Fruit fly (Drosophila melanogaster) whole organism, embryonic: ENCODE results near the gene CG4455.
A peak's percentile ranks its signal among the peaks of the same experiment; 100 is the strongest.

Source experiments
- Abd-B ChIP-seq: fragments of 200-800 bp; sonication (Bioruptor generic); optimal IDR thresholded peaks from 2 replicates; lab custom pipeline; 2018; ENCODE audit warnings: missing biosample characterization, mild to moderate bottlenecking, missing genetic modification characterization, moderate library complexity
- Antp ChIP-seq: fragments of 200-800 bp; sonication (Bioruptor generic); optimal IDR thresholded peaks from 3 replicates; lab custom pipeline; 2016; ENCODE audit warnings: missing biosample characterization, missing genetic modification characterization
- Atf6 ChIP-seq: fragments of 200-800 bp; sonication (Bioruptor generic); IDR thresholded peaks from 2 replicates; pipeline ENCODE4 v1.3.6; 2022; ENCODE audit warnings: missing biosample characterization, missing genetic modification characterization
- Awh ChIP-seq: fragments of 200-800 bp; sonication (Bioruptor generic); IDR thresholded peaks from 2 replicates; pipeline ENCODE4, ENCODE4 v1.3.6; 2022; ENCODE audit warnings: missing biosample characterization, missing genetic modification characterization
- BEAF-32 ChIP-seq: fragments of 200-800 bp; sonication (Bioruptor generic); optimal IDR thresholded peaks from 3 replicates; lab custom pipeline; 2017; ENCODE audit warnings: missing biosample characterization, missing genetic modification characterization, mild to moderate bottlenecking, moderate library complexity, missing genetic modification reagents
- Blimp-1 ChIP-seq: fragments of 200-800 bp; sonication (Bioruptor generic); optimal IDR thresholded peaks from 3 replicates; lab custom pipeline; 2018; ENCODE audit warnings: missing biosample characterization, missing genetic modification characterization, mild to moderate bottlenecking, moderate library complexity, missing genetic modification reagents
- Bteb2 ChIP-seq: fragments of 200-800 bp; sonication (Bioruptor generic); optimal IDR thresholded peaks from 2 replicates; lab custom pipeline; 2016; ENCODE audit warnings: missing biosample characterization, missing genetic modification characterization
- CG10209 ChIP-seq: fragments of 200-800 bp; sonication (Bioruptor generic); optimal IDR thresholded peaks from 3 replicates; lab custom pipeline; 2017; ENCODE audit warnings: missing biosample characterization, mild to moderate bottlenecking, missing genetic modification characterization, missing genetic modification reagents
- CG10267 ChIP-seq: fragments of 200-800 bp; sonication (Bioruptor generic); optimal IDR thresholded peaks from 2 replicates; lab custom pipeline; 2018; ENCODE audit warnings: missing biosample characterization, mild to moderate bottlenecking, missing genetic modification characterization, moderate library complexity
- CG12299 ChIP-seq: fragments of 200-800 bp; sonication (Bioruptor generic); optimal IDR thresholded peaks from 2 replicates; lab custom pipeline; 2018; ENCODE audit warnings: missing biosample characterization, mild to moderate bottlenecking, missing genetic modification characterization
- CG16813 ChIP-seq: fragments of 200-800 bp; sonication (Bioruptor generic); IDR thresholded peaks from 3 replicates; pipeline ENCODE4 v1.3.6; 2022; ENCODE audit warnings: missing biosample characterization, missing genetic modification characterization; ENCODE audit not compliant: partially characterized antibody
- CG2129 ChIP-seq: fragments of 200-800 bp; sonication (Bioruptor generic); IDR thresholded peaks from 2 replicates; pipeline ENCODE4 v1.3.6; 2022; ENCODE audit warnings: missing biosample characterization, missing genetic modification characterization; ENCODE audit not compliant: partially characterized antibody
- CG30020 ChIP-seq: fragments of 200-800 bp; optimal IDR thresholded peaks from 2 replicates; lab custom pipeline; 2019; ENCODE audit warnings: missing biosample characterization, mild to moderate bottlenecking, missing genetic modification characterization, moderate library complexity
- CG31441 ChIP-seq: fragments of 200-800 bp; sonication (Bioruptor generic); IDR thresholded peaks from 2 replicates; pipeline ENCODE4 v1.3.6; 2022; ENCODE audit warnings: missing biosample characterization, missing genetic modification characterization
- CG32532 ChIP-seq: fragments of 200-800 bp; sonication (Bioruptor generic); IDR thresholded peaks from 2 replicates; pipeline ENCODE4 v1.3.6; 2022; ENCODE audit warnings: missing biosample characterization, missing genetic modification characterization
- CG33557 ChIP-seq: fragments of 200-800 bp; sonication (Bioruptor generic); optimal IDR thresholded peaks from 2 replicates; lab custom pipeline; 2019; ENCODE audit warnings: missing biosample characterization, mild to moderate bottlenecking, missing genetic modification characterization, moderate library complexity
- CG5180 ChIP-seq: fragments of 200-800 bp; sonication (Bioruptor generic); optimal IDR thresholded peaks from 3 replicates; lab custom pipeline; 2017; ENCODE audit warnings: missing biosample characterization, missing genetic modification characterization, mild to moderate bottlenecking, moderate library complexity, missing genetic modification reagents
- CG6175 ChIP-seq: fragments of 200-800 bp; sonication (Bioruptor generic); IDR thresholded peaks from 3 replicates; pipeline ENCODE4 v1.3.6; 2022; ENCODE audit warnings: missing biosample characterization, missing genetic modification characterization
- CG7928 ChIP-seq: fragments of 200-800 bp; sonication (Bioruptor generic); optimal IDR thresholded peaks from 2 replicates; lab custom pipeline; 2017; ENCODE audit warnings: missing biosample characterization, mild to moderate bottlenecking, missing genetic modification characterization
- CoRest ChIP-seq: fragments of 200-800 bp; sonication (Bioruptor generic); optimal IDR thresholded peaks from 3 replicates; lab custom pipeline; 2018; ENCODE audit warnings: missing biosample characterization, mild to moderate bottlenecking, missing genetic modification characterization, moderate library complexity
- Dbx ChIP-seq: fragments of 200-800 bp; sonication (Bioruptor generic); IDR thresholded peaks from 3 replicates; pipeline ENCODE4 v1.3.6; 2022; ENCODE audit warnings: missing biosample characterization, missing genetic modification characterization
- Dref ChIP-seq: fragments of 200-800 bp; sonication (Bioruptor generic); IDR thresholded peaks from 2 replicates; pipeline ENCODE4 v1.3.6; 2022; ENCODE audit warnings: missing biosample characterization, missing genetic modification characterization
- E2f2 ChIP-seq: fragments of 200-800 bp; sonication (Bioruptor generic); IDR thresholded peaks from 2 replicates; pipeline ENCODE4 v1.3.6; 2022; ENCODE audit warnings: missing biosample characterization, missing genetic modification characterization
- HmgZ ChIP-seq: fragments of 200-800 bp; sonication (Bioruptor generic); optimal IDR thresholded peaks from 2 replicates; lab custom pipeline; 2018; ENCODE audit warnings: missing biosample characterization, mild to moderate bottlenecking, missing genetic modification characterization
- Jarid2 ChIP-seq: fragments of 200-800 bp; sonication (Bioruptor generic); optimal IDR thresholded peaks from 3 replicates; lab custom pipeline; 2017; ENCODE audit warnings: mild to moderate bottlenecking, missing biosample characterization, missing genetic modification reagents, missing genetic modification characterization
- MBD-R2 ChIP-seq: fragments of 200-800 bp; sonication (Bioruptor generic); IDR thresholded peaks from 2 replicates; pipeline ENCODE4 v1.3.6; 2022; ENCODE audit warnings: missing biosample characterization, missing genetic modification characterization
- Mrtf ChIP-seq: fragments of 200-800 bp; sonication (Bioruptor generic); IDR thresholded peaks from 3 replicates; pipeline ENCODE4 v1.3.6; 2022; ENCODE audit warnings: missing biosample characterization, missing genetic modification characterization
- Nf-YC ChIP-seq: fragments of 200-800 bp; optimal IDR thresholded peaks from 3 replicates; lab custom pipeline; 2019; ENCODE audit warnings: missing biosample characterization, mild to moderate bottlenecking, missing genetic modification characterization, moderate library complexity
- Scr ChIP-seq: fragments of 200-800 bp; sonication (Bioruptor generic); IDR thresholded peaks from 2 replicates; pipeline ENCODE4 v1.3.6; 2022; ENCODE audit warnings: missing biosample characterization, missing genetic modification characterization; ENCODE audit not compliant: partially characterized antibody
- Taf1 ChIP-seq: fragments of 200-800 bp; sonication (Bioruptor generic); IDR thresholded peaks from 2 replicates; pipeline ENCODE4 v1.3.6; 2022; ENCODE audit warnings: missing biosample characterization, missing genetic modification characterization
- bab2 ChIP-seq: fragments of 200-800 bp; sonication (Bioruptor generic); optimal IDR thresholded peaks from 2 replicates; lab custom pipeline; 2016; ENCODE audit warnings: missing biosample characterization, missing genetic modification characterization
- bsh ChIP-seq, 2 experiments: fragments of 200-800 bp; sonication (Bioruptor generic); optimal IDR thresholded peaks; 2 replicates each; lab custom pipeline; 2017 to 2018; ENCODE audit warnings: mild to moderate bottlenecking in 2 of 2, missing biosample characterization in 2 of 2, missing genetic modification characterization in 2 of 2, moderate library complexity in 1 of 2
- cad ChIP-seq: fragments of >200 bp; optimal IDR thresholded peaks from 2 replicates; lab custom pipeline; 2017; ENCODE audit warnings: missing biosample characterization, missing genetic modification characterization
- chinmo ChIP-seq: fragments of 200-800 bp; sonication (Bioruptor generic); IDR thresholded peaks from 4 replicates; pipeline ENCODE4 v1.3.6; 2022; ENCODE audit warnings: missing biosample characterization, missing genetic modification characterization; ENCODE audit not compliant: partially characterized antibody
- ci ChIP-seq: fragments of 200-800 bp; sonication (Bioruptor generic); IDR thresholded peaks from 3 replicates; pipeline ENCODE4 v1.3.6; 2022; ENCODE audit warnings: missing biosample characterization, missing genetic modification characterization
- cwo ChIP-seq: fragments of 200-800 bp; sonication (Bioruptor generic); optimal IDR thresholded peaks from 3 replicates; lab custom pipeline; 2017; ENCODE audit warnings: missing biosample characterization, missing genetic modification characterization, mild to moderate bottlenecking, moderate library complexity, missing genetic modification reagents
- gce ChIP-seq: fragments of 200-800 bp; sonication (Bioruptor generic); IDR thresholded peaks from 3 replicates; pipeline ENCODE4 v1.3.6; 2022; ENCODE audit warnings: missing biosample characterization, missing genetic modification characterization
- gfzf ChIP-seq: fragments of 200-800 bp; sonication (Bioruptor generic); optimal IDR thresholded peaks from 2 replicates; lab custom pipeline; 2016; ENCODE audit warnings: missing biosample characterization, mild to moderate bottlenecking, missing genetic modification characterization, moderate library complexity
- gro ChIP-seq: fragments of 200-800 bp; sonication (Bioruptor generic); optimal IDR thresholded peaks from 2 replicates; lab custom pipeline; 2016; ENCODE audit warnings: missing biosample characterization, missing genetic modification characterization
- her ChIP-seq: fragments of 200-800 bp; sonication (Bioruptor generic); optimal IDR thresholded peaks from 2 replicates; lab custom pipeline; 2016; ENCODE audit warnings: missing biosample characterization, missing genetic modification characterization
- inv ChIP-seq: fragments of 200-800 bp; sonication (Bioruptor generic); IDR thresholded peaks from 2 replicates; pipeline ENCODE4 v1.3.6; 2022; ENCODE audit warnings: missing biosample characterization, missing genetic modification characterization; ENCODE audit not compliant: partially characterized antibody
- mirr ChIP-seq: fragments of 200-800 bp; sonication (Bioruptor generic); optimal IDR thresholded peaks from 3 replicates; lab custom pipeline; 2018; ENCODE audit warnings: missing biosample characterization, mild to moderate bottlenecking, missing genetic modification characterization
- onecut ChIP-seq: fragments of 200-800 bp; sonication (Bioruptor generic); IDR thresholded peaks from 2 replicates; pipeline ENCODE4 v1.3.6; 2022; ENCODE audit warnings: missing biosample characterization, missing genetic modification characterization
- phol ChIP-seq: fragments of 200-800 bp; sonication (Bioruptor generic); optimal IDR thresholded peaks from 3 replicates; lab custom pipeline; 2018; ENCODE audit warnings: missing biosample characterization, mild to moderate bottlenecking, missing genetic modification characterization, moderate library complexity
- psq ChIP-seq: fragments of 200-800 bp; sonication (Bioruptor generic); optimal IDR thresholded peaks from 2 replicates; lab custom pipeline; 2017; ENCODE audit warnings: missing biosample characterization, missing genetic modification characterization
- pzg ChIP-seq: fragments of 200-800 bp; sonication (Bioruptor generic); optimal IDR thresholded peaks from 3 replicates; lab custom pipeline; 2018; ENCODE audit warnings: missing biosample characterization, mild to moderate bottlenecking, missing genetic modification characterization, moderate library complexity
- row ChIP-seq: fragments of 200-800 bp; sonication (Bioruptor generic); IDR thresholded peaks from 3 replicates; pipeline ENCODE4 v1.3.6; 2022; ENCODE audit warnings: missing biosample characterization, missing genetic modification characterization
- sens ChIP-seq: fragments of 200-800 bp; sonication (Bioruptor generic); peaks from one replicate; lab custom pipeline; 2016; ENCODE audit warnings: missing biosample characterization, missing genetic modification characterization
- zen ChIP-seq: fragments of 200-800 bp; sonication (Bioruptor generic); optimal IDR thresholded peaks from 3 replicates; lab custom pipeline; 2018; ENCODE audit warnings: missing biosample characterization, mild to moderate bottlenecking, missing genetic modification characterization, moderate library complexity

The CG4455 gene

dm6 chr2L:16356249-16357025 is 3.7 kb downstream of the CG4455 start, which contains the start of gene CaBP1 (continued):
- TF ChIP-seq row (0 out of 3 replicates have a peak, but pooled peaks have one; percentile 26), phol (tag; lab: Kevin White, UChicago) (peak; percentile 5), HmgZ (tag; lab: Kevin White, UChicago) (no peak), Abd-B (GFP tag; lab: Kevin White, UChicago) (peak; percentile 36), cwo (GFP tag; lab: Kevin White, UChicago) (no peak), E2f2 (peak; percentile 93), CG33557 (GFP tag; lab: Kevin White, UChicago) (no peak), her (GFP tag; lab: Kevin White, UChicago) (no peak), mirr (no peak), CG10209 (GFP tag; lab: Kevin White, UChicago) (no peak), CG32532 (GFP tag; lab: Robert Waterston, UW) (no peak), cad (GFP tag; lab: Kevin White, UChicago) (no peak), CoRest (peak; percentile 18), ci (no peak), Antp (GFP tag; lab: Kevin White, UChicago) (no peak), Dbx (GFP tag; lab: Robert Waterston, UW) (no peak), psq (GFP tag; lab: Kevin White, UChicago) (no peak), Awh (GFP tag; lab: Robert Waterston, UW) (no peak), onecut (no peak), CG12299 (tag; lab: Kevin White, UChicago) (peak; percentile 8), CG5180 (no peak), bsh (GFP tag; optimal IDR thresholded peaks at IDR 0.05; lab: Kevin White, UChicago) (no peak), Scr (GFP tag; lab: Robert Waterston, UW) (peak; percentile 98), Jarid2 (GFP tag; lab: Kevin White, UChicago) (peak; percentile 27), gce (GFP tag; lab: Robert Waterston, UW) (no peak), sens (peak; percentile 85), chinmo (peak; percentile 91; the same call in 3 of the 4 replicates), inv (GFP tag; lab: Robert Waterston, UW) (peak; percentile 89), CG2129 (GFP tag; lab: Robert Waterston, UW) (peak; percentile 97), CG10267 (tag; lab: Kevin White, UChicago) (peak; percentile 87), CG31441 (GFP tag; lab: Robert Waterston, UW) (no peak), Blimp-1 (GFP tag; lab: Kevin White, UChicago) (no peak), BEAF-32 (peak; percentile 94), CG30020 (tag; lab: Kevin White, UChicago) (peak; percentile 40), gfzf (GFP tag; lab: Kevin White, UChicago) (peak; percentile 18), Atf6 (GFP tag; lab: Robert Waterston, UW) (no peak), MBD-R2 (GFP tag; lab: Robert Waterston, UW) (no peak), CG16813 (GFP tag; lab: Robert Waterston, UW) (peak; percentile 95), pzg (peak; percentile 63), Taf1 (GFP tag; lab: Robert Waterston, UW) (no peak), CG7928 (GFP tag; lab: Kevin White, UChicago) (no peak), Nf-YC (tag; lab: Kevin White, UChicago) (peak; percentile 24), Dref (GFP tag; lab: Robert Waterston, UW) (peak; percentile 74), Bteb2 (GFP tag; lab: Kevin White, UChicago) (no peak), bab2 (GFP tag; lab: Kevin White, UChicago) (no peak), zen (tag; lab: Kevin White, UChicago) (no peak), CG6175 (GFP tag; lab: Robert Waterston, UW) (no peak), Mrtf (GFP tag; lab: Robert Waterston, UW) (no peak), gro (GFP tag; lab: Kevin White, UChicago) (no peak)
